Worm (Caenorhabditis elegans) whole organism, L3 larva: ENCODE measurements around the gene C44C10.11.

Source experiments
- R02D3.7 ChIP-seq: fragments of 150-350 bp; optimal IDR thresholded peaks from 2 replicates; lab custom pipeline; 2014; ENCODE audit warnings: missing biosample characterization, missing genetic modification characterization
- aly-2 ChIP-seq: fragments of 150-350 bp; optimal IDR thresholded peaks from 2 replicates; lab custom pipeline; 2014; ENCODE audit warnings: missing biosample characterization, missing genetic modification characterization
- ama-1 ChIP-seq: fragments of 150-350 bp; optimal IDR thresholded peaks from 2 replicates; lab custom pipeline; 2018
- ceh-16 ChIP-seq: sonication (generic microtip); optimal IDR thresholded peaks from 2 replicates; lab custom pipeline; 2017; ENCODE audit warnings: missing biosample characterization, missing genetic modification characterization
- ceh-28 ChIP-seq: fragments of 150-350 bp; optimal IDR thresholded peaks from 2 replicates; lab custom pipeline; 2014; ENCODE audit warnings: missing biosample characterization, missing genetic modification reagents, missing genetic modification characterization
- ceh-82 ChIP-seq: fragments of 150-350 bp; optimal IDR thresholded peaks from 2 replicates; lab custom pipeline; 2014; ENCODE audit warnings: missing biosample characterization, missing genetic modification characterization
- ceh-9 ChIP-seq: sonication (generic microtip); optimal IDR thresholded peaks from 2 replicates; lab custom pipeline; 2018; ENCODE audit warnings: missing biosample characterization, missing genetic modification characterization
- egl-27 ChIP-seq: sonication (generic microtip); optimal IDR thresholded peaks from 4 replicates; lab custom pipeline; 2017; ENCODE audit warnings: missing biosample characterization, missing genetic modification reagents, missing genetic modification characterization
- egl-5 ChIP-seq: fragments of 150-350 bp; optimal IDR thresholded peaks from 2 replicates; lab custom pipeline; 2017; ENCODE audit warnings: missing biosample characterization, missing genetic modification reagents, missing genetic modification characterization, inconsistent platforms
- elt-1 ChIP-seq: fragments of 150-350 bp; optimal IDR thresholded peaks from 2 replicates; lab custom pipeline; 2014; ENCODE audit warnings: missing biosample characterization, missing genetic modification characterization
- elt-2 ChIP-seq: sonication (generic microtip); optimal IDR thresholded peaks from 2 replicates; lab custom pipeline; 2016; ENCODE audit warnings: missing genetic modification reagents, mild to moderate bottlenecking, missing genetic modification characterization, missing compliant biosample characterization
- eor-1 ChIP-seq, 2 experiments: fragments of 150-350 bp; optimal IDR thresholded peaks; 2 replicates each; lab custom pipeline; 2014 to 2018; ENCODE audit warnings: missing biosample characterization in 2 of 2, missing genetic modification characterization in 2 of 2
- fkh-10 ChIP-seq: sonication (generic microtip); optimal IDR thresholded peaks from 2 replicates; lab custom pipeline; 2017; ENCODE audit warnings: missing biosample characterization, missing genetic modification reagents, missing genetic modification characterization
- fos-1 ChIP-seq: fragments of 150-350 bp; optimal IDR thresholded peaks from 2 replicates; lab custom pipeline; 2014; ENCODE audit warnings: missing biosample characterization, missing genetic modification characterization
- lin-15B ChIP-seq: fragments of 150-350 bp; optimal IDR thresholded peaks from 2 replicates; lab custom pipeline; 2014; ENCODE audit warnings: missing biosample characterization, missing genetic modification characterization
- lin-39 ChIP-seq: fragments of 150-350 bp; optimal IDR thresholded peaks from 2 replicates; lab custom pipeline; 2018; ENCODE audit warnings: missing biosample characterization, missing genetic modification reagents, missing genetic modification characterization
- mdl-1 ChIP-seq: fragments of 150-350 bp; optimal IDR thresholded peaks from 2 replicates; lab custom pipeline; 2014; ENCODE audit warnings: missing biosample characterization, missing genetic modification characterization
- mml-1 ChIP-seq: fragments of 150-350 bp; sonication (generic microtip); optimal IDR thresholded peaks from 3 replicates; lab custom pipeline; 2014; ENCODE audit warnings: missing biosample characterization, missing genetic modification characterization
- nfya-1 ChIP-seq: sonication (generic microtip); optimal IDR thresholded peaks from 2 replicates; lab custom pipeline; 2017; ENCODE audit warnings: missing genetic modification characterization, mild to moderate bottlenecking, missing compliant biosample characterization, antibody characterized with exemption, moderate library complexity; ENCODE audit not compliant: insufficient read depth
- nhr-11 ChIP-seq: fragments of 150-350 bp; optimal IDR thresholded peaks from 2 replicates; lab custom pipeline; 2014; ENCODE audit warnings: missing biosample characterization, missing genetic modification characterization
- nhr-12 ChIP-seq: fragments of 150-350 bp; optimal IDR thresholded peaks from 2 replicates; lab custom pipeline; 2014; ENCODE audit warnings: missing biosample characterization, missing genetic modification characterization
- nhr-23 ChIP-seq: fragments of 150-350 bp; optimal IDR thresholded peaks from 2 replicates; lab custom pipeline; 2014; ENCODE audit warnings: missing biosample characterization, missing genetic modification reagents, missing genetic modification characterization
- nhr-28 ChIP-seq: fragments of 150-350 bp; optimal IDR thresholded peaks from 2 replicates; lab custom pipeline; 2014; ENCODE audit warnings: missing biosample characterization, missing genetic modification characterization
- nhr-43 ChIP-seq: sonication (generic microtip); optimal IDR thresholded peaks from 2 replicates; lab custom pipeline; 2016; ENCODE audit warnings: mild to moderate bottlenecking, missing genetic modification characterization, missing compliant biosample characterization; ENCODE audit not compliant: poor library complexity, severe bottlenecking
- nhr-76 ChIP-seq: fragments of 150-350 bp; sonication (generic microtip); optimal IDR thresholded peaks from 5 replicates; lab custom pipeline; 2014; ENCODE audit warnings: missing biosample characterization, missing genetic modification characterization
- pha-4 ChIP-seq: fragments of 150-350 bp; optimal IDR thresholded peaks from 2 replicates; lab custom pipeline; 2014; ENCODE audit warnings: missing biosample characterization, missing genetic modification reagents, missing genetic modification characterization
- sea-2 ChIP-seq: fragments of 150-350 bp; sonication (generic microtip); optimal IDR thresholded peaks from 4 replicates; lab custom pipeline; 2014; ENCODE audit warnings: missing biosample characterization, missing genetic modification reagents, missing genetic modification characterization
- snpc-4 ChIP-seq: fragments of 150-350 bp; optimal IDR thresholded peaks from 2 replicates; lab custom pipeline; 2014; ENCODE audit warnings: missing biosample characterization, missing genetic modification characterization
- unc-39 ChIP-seq: sonication (generic microtip); optimal IDR thresholded peaks from 4 replicates; lab custom pipeline; 2017; ENCODE audit warnings: missing biosample characterization, missing genetic modification characterization
- ztf-11 ChIP-seq: fragments of 150-350 bp; optimal IDR thresholded peaks from 2 replicates; lab custom pipeline; 2014; ENCODE audit warnings: missing biosample characterization, missing genetic modification characterization
- ztf-4 ChIP-seq: fragments of 150-350 bp; optimal IDR thresholded peaks from 2 replicates; lab custom pipeline; 2014; ENCODE audit warnings: missing biosample characterization, missing genetic modification characterization

Gene C44C10.11

ce11 chrX:11716463-11716960, 6.4 kb upstream of the C44C10.11 start, which contains the start of gene C44C10.9:
Gene C44C10.9, minus strand, starts transcription at chrX:11716513.
- TF ChIP-seq elt-2 (tag; lab: Kevin White, UChicago): no peak
- TF ChIP-seq nhr-43: peak; percentile 4

ce11 chrX:11712230-11712853, 2.2 kb upstream of the C44C10.11 start, which contains the start of gene col-180:
Gene col-180, minus strand, starts transcription at chrX:11712280.
- TF ChIP-seq nhr-11 (tag; lab: Kevin White, UChicago): no peak
- no peak for TF ChIP-seq nhr-23 (tag; lab: Kevin White, UChicago)
- no peak for TF ChIP-seq pha-4 (tag; lab: Kevin White, UChicago)
- no peak for TF ChIP-seq lin-15B (tag; lab: Kevin White, UChicago)
- no peak for TF ChIP-seq egl-27 (tag; lab: Kevin White, UChicago)
- no peak for TF ChIP-seq ceh-82 (tag; lab: Kevin White, UChicago)
- no peak for TF ChIP-seq nhr-76 (tag; lab: Kevin White, UChicago)
- TF ChIP-seq aly-2: no peak
- TF ChIP-seq lin-39 (tag; lab: Kevin White, UChicago): no peak

ce11 chrX:11711437-11712080, 1.4 kb upstream of the C44C10.11 start:
- TF ChIP-seq nhr-76 (tag; lab: Kevin White, UChicago) (no peak), ztf-11 (tag; lab: Kevin White, UChicago) (no peak), mdl-1 (tag; lab: Kevin White, UChicago) (no peak), lin-39 (tag; lab: Kevin White, UChicago) (no peak), ceh-82 (tag; lab: Kevin White, UChicago) (no peak), nhr-43 (no peak), unc-39 (tag; lab: Kevin White, UChicago) (no peak), egl-5 (tag; lab: Kevin White, UChicago) (no peak), nhr-23 (tag; lab: Kevin White, UChicago) (no peak), nfya-1 (tag; lab: Kevin White, UChicago) (no peak), fkh-10 (GFP tag; lab: Kevin White, UChicago) (no peak), eor-1 (tag; optimal IDR thresholded peaks at IDR 0.05; lab: Kevin White, UChicago) (no peak), ama-1 (lab: Kevin White, UChicago) (no peak), ceh-9 (tag; lab: Kevin White, UChicago) (no peak), snpc-4 (tag; lab: Kevin White, UChicago) (no peak), ceh-16 (tag; lab: Kevin White, UChicago) (no peak), ceh-28 (tag; lab: Kevin White, UChicago) (no peak), nhr-28 (tag; lab: Kevin White, UChicago) (no peak), nhr-12 (tag; lab: Kevin White, UChicago) (no peak)

ce11 chrX:11702236-11702635, 7.9 kb downstream of the C44C10.11 start, which contains the start of gene C44C10.3:
Gene C44C10.3, plus strand, starts transcription at chrX:11702536.
- TF ChIP-seq snpc-4 (tag; lab: Kevin White, UChicago) (no peak), mml-1 (tag; lab: Kevin White, UChicago) (no peak), lin-39 (tag; lab: Kevin White, UChicago) (no peak), egl-27 (tag; lab: Kevin White, UChicago) (no peak)

ce11 chrX:11700263-11700662, 9.9 kb downstream of the C44C10.11 start, which contains the start of gene C44C10.15:
Gene C44C10.15, minus strand, starts transcription at chrX:11700363.
- TF ChIP-seq R02D3.7 (tag; lab: Kevin White, UChicago): no peak
- TF ChIP-seq nhr-43: no peak
- no peak for TF ChIP-seq elt-1 (tag; lab: Kevin White, UChicago)
- no peak for TF ChIP-seq elt-2 (tag; lab: Kevin White, UChicago)
- no peak for TF ChIP-seq ztf-4 (tag; lab: Kevin White, UChicago)
- TF ChIP-seq fos-1 (tag; lab: Kevin White, UChicago): no peak
- no peak for TF ChIP-seq sea-2 (GFP tag; lab: Kevin White, UChicago)
